Fruit fly (Drosophila melanogaster) whole organism, embryonic: Measurements from ENCODE around the gene RpL35.

Experiments
- CG10543 ChIP-seq: fragments of 200-800 bp; sonication (Bioruptor generic); optimal IDR thresholded peaks from 3 replicates; lab custom pipeline; 2017; ENCODE audit warnings: missing biosample characterization, mild to moderate bottlenecking, missing genetic modification characterization, moderate library complexity
- CG11456 ChIP-seq: fragments of 200-800 bp; sonication (Bioruptor generic); IDR thresholded peaks from 3 replicates; pipeline ENCODE4 v1.3.6; 2022; ENCODE audit warnings: missing biosample characterization, missing genetic modification characterization
- CG11504 ChIP-seq: fragments of 200-800 bp; sonication (Bioruptor generic); optimal IDR thresholded peaks from 3 replicates; lab custom pipeline; 2019; ENCODE audit warnings: missing biosample characterization, mild to moderate bottlenecking, missing genetic modification characterization, moderate library complexity
- CG12659 ChIP-seq: fragments of 200-800 bp; sonication (Bioruptor generic); optimal IDR thresholded peaks from 3 replicates; lab custom pipeline; 2017; ENCODE audit warnings: mild to moderate bottlenecking, missing biosample characterization, missing genetic modification reagents, missing genetic modification characterization
- CG14441 ChIP-seq: fragments of 200-800 bp; sonication (Bioruptor generic); IDR thresholded peaks from 2 replicates; pipeline ENCODE4 v1.3.6; 2022; ENCODE audit warnings: missing biosample characterization, missing genetic modification characterization
- CG16813 ChIP-seq: fragments of 200-800 bp; sonication (Bioruptor generic); IDR thresholded peaks from 3 replicates; pipeline ENCODE4 v1.3.6; 2022; ENCODE audit warnings: missing biosample characterization, missing genetic modification characterization; ENCODE audit not compliant: partially characterized antibody
- CG17568 ChIP-seq: fragments of 200-800 bp; sonication (Bioruptor generic); optimal IDR thresholded peaks from 2 replicates; lab custom pipeline; 2018; ENCODE audit warnings: missing biosample characterization, mild to moderate bottlenecking, missing genetic modification characterization, moderate library complexity
- CG1792 ChIP-seq: fragments of 200-800 bp; sonication (Bioruptor generic); optimal IDR thresholded peaks from 2 replicates; lab custom pipeline; 2016; ENCODE audit warnings: missing biosample characterization, missing genetic modification characterization
- CG18011 ChIP-seq: fragments of 200-800 bp; sonication (Bioruptor generic); optimal IDR thresholded peaks from 2 replicates; lab custom pipeline; 2017; ENCODE audit warnings: missing biosample characterization, missing genetic modification characterization, mild to moderate bottlenecking, moderate library complexity, missing genotype
- CG18599 ChIP-seq: fragments of 200-800 bp; sonication (Bioruptor generic); optimal IDR thresholded peaks from 3 replicates; lab custom pipeline; 2017; ENCODE audit warnings: missing biosample characterization, missing genetic modification characterization, mild to moderate bottlenecking, moderate library complexity, missing genetic modification reagents
- CG3065 ChIP-seq: fragments of 200-800 bp; sonication (Bioruptor generic); optimal IDR thresholded peaks from 2 replicates; lab custom pipeline; 2016; ENCODE audit warnings: missing biosample characterization, missing genetic modification characterization
- CG31441 ChIP-seq: fragments of 200-800 bp; sonication (Bioruptor generic); IDR thresholded peaks from 2 replicates; pipeline ENCODE4 v1.3.6; 2022; ENCODE audit warnings: missing biosample characterization, missing genetic modification characterization
- CG3847 ChIP-seq: fragments of 200-800 bp; sonication (Bioruptor generic); IDR thresholded peaks from 2 replicates; pipeline ENCODE4 v1.3.6; 2022; ENCODE audit warnings: missing biosample characterization, missing genetic modification characterization
- CG4328 ChIP-seq: fragments of 200-800 bp; sonication (Bioruptor generic); optimal IDR thresholded peaks from 3 replicates; lab custom pipeline; 2017; ENCODE audit warnings: missing biosample characterization, missing genetic modification reagents, missing genetic modification characterization
- CG4617 ChIP-seq: fragments of 200-800 bp; sonication (Bioruptor generic); optimal IDR thresholded peaks from 3 replicates; lab custom pipeline; 2016; ENCODE audit warnings: missing biosample characterization, missing genetic modification characterization, borderline replicate concordance
- CG6175 ChIP-seq: fragments of 200-800 bp; sonication (Bioruptor generic); IDR thresholded peaks from 3 replicates; pipeline ENCODE4 v1.3.6; 2022; ENCODE audit warnings: missing biosample characterization, missing genetic modification characterization
- CG6791 ChIP-seq: fragments of 200-800 bp; sonication (Bioruptor generic); IDR thresholded peaks from 3 replicates; pipeline ENCODE4 v1.3.6; 2022; ENCODE audit warnings: missing biosample characterization, missing genetic modification characterization; ENCODE audit not compliant: partially characterized antibody
- CG7987 ChIP-seq: fragments of 200-800 bp; sonication (Bioruptor generic); optimal IDR thresholded peaks from 2 replicates; lab custom pipeline; 2018; ENCODE audit warnings: missing biosample characterization, mild to moderate bottlenecking, missing genetic modification characterization, moderate library complexity
- CG8924 ChIP-seq: fragments of 200-800 bp; optimal IDR thresholded peaks from 3 replicates; lab custom pipeline; 2019; ENCODE audit warnings: missing biosample characterization, mild to moderate bottlenecking, missing genetic modification characterization, moderate library complexity
- CG9797 ChIP-seq: fragments of 200-800 bp; sonication (Bioruptor generic); optimal IDR thresholded peaks from 3 replicates; lab custom pipeline; 2018; ENCODE audit warnings: missing biosample characterization, mild to moderate bottlenecking, missing genetic modification characterization
- Deaf1 ChIP-seq: fragments of 200-800 bp; optimal IDR thresholded peaks from 3 replicates; lab custom pipeline; 2019; ENCODE audit warnings: missing biosample characterization, mild to moderate bottlenecking, missing genetic modification characterization, moderate library complexity
- Dip2 ChIP-seq: fragments of 200-800 bp; sonication (Bioruptor generic); IDR thresholded peaks from 2 replicates; pipeline ENCODE4 v1.3.6; 2022; ENCODE audit warnings: missing biosample characterization, missing genetic modification characterization
- Dip3 ChIP-seq: fragments of 200-800 bp; sonication (Bioruptor generic); optimal IDR thresholded peaks from 3 replicates; lab custom pipeline; 2016; ENCODE audit warnings: missing biosample characterization, missing genetic modification characterization
- Fer3 ChIP-seq: fragments of 200-800 bp; sonication (Bioruptor generic); optimal IDR thresholded peaks from 2 replicates; lab custom pipeline; 2018; ENCODE audit warnings: missing biosample characterization, mild to moderate bottlenecking, missing genetic modification characterization, moderate library complexity
- HLH3B ChIP-seq: fragments of 200-800 bp; sonication (Bioruptor generic); IDR thresholded peaks from 2 replicates; pipeline ENCODE4 v1.3.6; 2022; ENCODE audit warnings: missing biosample characterization, missing genetic modification characterization
- HLH4C ChIP-seq: fragments of 200-800 bp; sonication (Bioruptor generic); IDR thresholded peaks from 3 replicates; pipeline ENCODE4 v1.3.6; 2022; ENCODE audit warnings: missing biosample characterization, missing genetic modification characterization; ENCODE audit not compliant: partially characterized antibody
- Hr39 ChIP-seq: fragments of >200 bp; optimal IDR thresholded peaks from 2 replicates; lab custom pipeline; 2017
- Hsf ChIP-seq: fragments of 200-800 bp; sonication (Bioruptor generic); optimal IDR thresholded peaks from 3 replicates; lab custom pipeline; 2016; ENCODE audit warnings: missing biosample characterization, missing genetic modification characterization
- Jarid2 ChIP-seq: fragments of 200-800 bp; sonication (Bioruptor generic); optimal IDR thresholded peaks from 3 replicates; lab custom pipeline; 2017; ENCODE audit warnings: mild to moderate bottlenecking, missing biosample characterization, missing genetic modification reagents, missing genetic modification characterization
- Max ChIP-seq: fragments of 200-800 bp; sonication (Bioruptor generic); optimal IDR thresholded peaks from 2 replicates; lab custom pipeline; 2016; ENCODE audit warnings: missing biosample characterization, mild to moderate bottlenecking, missing genetic modification characterization
- Neu2 ChIP-seq: fragments of 200-800 bp; sonication (Bioruptor generic); optimal IDR thresholded peaks from 3 replicates; lab custom pipeline; 2016; ENCODE audit warnings: missing biosample characterization, missing genetic modification characterization, borderline replicate concordance
- Opbp ChIP-seq: fragments of 200-800 bp; sonication (Bioruptor generic); IDR thresholded peaks from 3 replicates; pipeline ENCODE4 v1.3.6; 2022; ENCODE audit warnings: missing biosample characterization, missing genetic modification characterization; ENCODE audit not compliant: partially characterized antibody
- Side ChIP-seq: fragments of 200-800 bp; sonication (Bioruptor generic); optimal IDR thresholded peaks from 2 replicates; lab custom pipeline; 2016; ENCODE audit warnings: missing biosample characterization, missing genetic modification characterization
- Sry-δ ChIP-seq: fragments of 200-800 bp; sonication (Bioruptor generic); optimal IDR thresholded peaks from 2 replicates; lab custom pipeline; 2016; ENCODE audit warnings: missing biosample characterization, missing genetic modification characterization
- ap ChIP-seq: fragments of 200-800 bp; sonication (Bioruptor generic); IDR thresholded peaks from 2 replicates; pipeline ENCODE4 v1.3.6; 2022; ENCODE audit warnings: missing biosample characterization, missing genetic modification characterization
- cg ChIP-seq: fragments of 200-800 bp; sonication (Bioruptor generic); optimal IDR thresholded peaks from 3 replicates; lab custom pipeline; 2019; ENCODE audit warnings: missing biosample characterization, mild to moderate bottlenecking, missing genetic modification characterization, moderate library complexity
- cwo ChIP-seq: fragments of 200-800 bp; sonication (Bioruptor generic); optimal IDR thresholded peaks from 3 replicates; lab custom pipeline; 2017; ENCODE audit warnings: missing biosample characterization, missing genetic modification characterization, mild to moderate bottlenecking, moderate library complexity, missing genetic modification reagents
- fd3F ChIP-seq: fragments of 200-800 bp; sonication (Bioruptor generic); optimal IDR thresholded peaks from 2 replicates; lab custom pipeline; 2018; ENCODE audit warnings: missing biosample characterization, mild to moderate bottlenecking, missing genetic modification characterization, moderate library complexity
- fru ChIP-seq: fragments of >200 bp; optimal IDR thresholded peaks from 2 replicates; lab custom pipeline; 2017
- gt ChIP-seq: fragments of 200-800 bp; sonication (Bioruptor generic); IDR thresholded peaks from 2 replicates; pipeline ENCODE4 v1.3.6; 2022; ENCODE audit warnings: missing biosample characterization, missing genetic modification characterization
- hth ChIP-seq: fragments of >200 bp; optimal IDR thresholded peaks from 2 replicates; lab custom pipeline; 2017; ENCODE audit warnings: inconsistent platforms
- ind ChIP-seq: fragments of 200-800 bp; sonication (Bioruptor generic); optimal IDR thresholded peaks from 3 replicates; lab custom pipeline; 2016; ENCODE audit warnings: missing biosample characterization, missing genetic modification characterization
- inv ChIP-seq: fragments of 200-800 bp; sonication (Bioruptor generic); IDR thresholded peaks from 2 replicates; pipeline ENCODE4 v1.3.6; 2022; ENCODE audit warnings: missing biosample characterization, missing genetic modification characterization; ENCODE audit not compliant: partially characterized antibody
- nerfin-2 ChIP-seq: fragments of 200-800 bp; sonication (Bioruptor generic); IDR thresholded peaks from 2 replicates; pipeline ENCODE4 v1.3.6; 2022; ENCODE audit warnings: missing biosample characterization, missing genetic modification characterization; ENCODE audit not compliant: partially characterized antibody
- nom ChIP-seq: fragments of 200-800 bp; sonication (Bioruptor generic); optimal IDR thresholded peaks from 2 replicates; lab custom pipeline; 2017; ENCODE audit warnings: missing biosample characterization, missing genetic modification characterization, mild to moderate bottlenecking, moderate library complexity, missing genetic modification reagents
- odd ChIP-seq: fragments of 200-800 bp; sonication (Bioruptor generic); optimal IDR thresholded peaks from 2 replicates; lab custom pipeline; 2017; ENCODE audit warnings: missing biosample characterization, mild to moderate bottlenecking, missing genetic modification characterization
- phol ChIP-seq: fragments of 200-800 bp; sonication (Bioruptor generic); optimal IDR thresholded peaks from 3 replicates; lab custom pipeline; 2018; ENCODE audit warnings: missing biosample characterization, mild to moderate bottlenecking, missing genetic modification characterization, moderate library complexity
- sd ChIP-seq: fragments of 200-800 bp; sonication (Bioruptor generic); optimal IDR thresholded peaks from 3 replicates; lab custom pipeline; 2018; ENCODE audit warnings: missing biosample characterization, mild to moderate bottlenecking, missing genetic modification characterization, moderate library complexity
- sob ChIP-seq: fragments of 200-800 bp; sonication (Bioruptor generic); IDR thresholded peaks from 2 replicates; pipeline ENCODE4 v1.3.6; 2022; ENCODE audit warnings: missing biosample characterization, missing genetic modification characterization
- tap ChIP-seq: fragments of 200-800 bp; optimal IDR thresholded peaks from 3 replicates; lab custom pipeline; 2019; ENCODE audit warnings: missing biosample characterization, mild to moderate bottlenecking, missing genetic modification characterization, moderate library complexity

The RpL35 gene

dm6 chrX:5696436-5697022 lies 24.3 kb downstream of the RpL35 start (continued):
- peak; percentile 92 for TF ChIP-seq CG10543 (GFP tag; lab: Kevin White, UChicago)
- TF ChIP-seq ap (GFP tag; lab: Robert Waterston, UW), result peak; percentile 94
- peak; percentile 89 for TF ChIP-seq CG17568 (GFP tag; lab: Kevin White, UChicago)
- TF ChIP-seq CG4617 (GFP tag; lab: Kevin White, UChicago), result peak; percentile 98
- peak; percentile 40 for TF ChIP-seq CG9797
- TF ChIP-seq gt (GFP tag; lab: Robert Waterston, UW), result peak; percentile 83
- TF ChIP-seq HLH3B (GFP tag; lab: Robert Waterston, UW), result peak; percentile 97
- peak; percentile 58 for TF ChIP-seq tap (tag; lab: Kevin White, UChicago)
- TF ChIP-seq Side (GFP tag; lab: Kevin White, UChicago), result peak; percentile 98
- TF ChIP-seq cg (GFP tag; lab: Kevin White, UChicago), result peak; percentile 82
- TF ChIP-seq ind (GFP tag; lab: Kevin White, UChicago), result peak; percentile 98
- TF ChIP-seq CG4328, result peak; percentile 91
- peak; percentile 81 for TF ChIP-seq Jarid2 (GFP tag; lab: Kevin White, UChicago)
- TF ChIP-seq fd3F (GFP tag; lab: Kevin White, UChicago), result peak; percentile 82
- no peak for TF ChIP-seq hth (lab: Kevin White, UChicago)
- TF ChIP-seq CG11504 (tag; lab: Kevin White, UChicago), result peak; percentile 93
- peak; percentile 94 for TF ChIP-seq CG18599 (GFP tag; lab: Kevin White, UChicago)
- peak; percentile 95 for TF ChIP-seq phol
- TF ChIP-seq Sry-δ (GFP tag; lab: Kevin White, UChicago), result peak; percentile 72
- peak; percentile 67 for TF ChIP-seq CG18011 (GFP tag; lab: Kevin White, UChicago)
- no peak for TF ChIP-seq fru
- TF ChIP-seq Deaf1 (tag; lab: Kevin White, UChicago), result peak; percentile 42
- peak; percentile 87 for TF ChIP-seq CG6175 (GFP tag; lab: Robert Waterston, UW)
- peak; percentile 93 for TF ChIP-seq odd (GFP tag; lab: Kevin White, UChicago)
- peak; percentile 90 for TF ChIP-seq Fer3 (tag; lab: Kevin White, UChicago)
- peak; percentile 90 for TF ChIP-seq Neu2 (GFP tag; lab: Kevin White, UChicago)
- peak; percentile 94 for TF ChIP-seq CG31441 (GFP tag; lab: Robert Waterston, UW)
- peak; percentile 97 for TF ChIP-seq CG1792 (GFP tag; lab: Kevin White, UChicago)
- peak; percentile 96 for TF ChIP-seq sob (GFP tag; lab: Robert Waterston, UW)
- no peak for TF ChIP-seq nerfin-2 (GFP tag; lab: Robert Waterston, UW)
- TF ChIP-seq CG16813 (GFP tag; lab: Robert Waterston, UW), result no peak
- peak; percentile 93 for TF ChIP-seq Dip3
- TF ChIP-seq nom (GFP tag; lab: Kevin White, UChicago), result peak; percentile 97
- no peak for TF ChIP-seq Opbp (GFP tag; lab: Robert Waterston, UW)
- TF ChIP-seq CG11456 (GFP tag; lab: Robert Waterston, UW), result peak; percentile 96
- TF ChIP-seq CG3847 (GFP tag; lab: Robert Waterston, UW), result peak; percentile 92
- peak; percentile 88 for TF ChIP-seq cwo (GFP tag; lab: Kevin White, UChicago)
- no peak for TF ChIP-seq HLH4C (GFP tag; lab: Robert Waterston, UW)
- peak; percentile 95 for TF ChIP-seq CG3065 (GFP tag; lab: Kevin White, UChicago)
- no peak for TF ChIP-seq inv
- TF ChIP-seq CG14441, result peak; percentile 96
- peak; percentile 96 for TF ChIP-seq CG12659 (GFP tag; lab: Kevin White, UChicago)
- TF ChIP-seq Hr39 (lab: Kevin White, UChicago), result no peak
- TF ChIP-seq CG6791, result no peak
- TF ChIP-seq Dip2, result no peak
- TF ChIP-seq Max (GFP tag; lab: Kevin White, UChicago), result peak; percentile 91
- TF ChIP-seq sd, result peak; percentile 76
- TF ChIP-seq CG7987 (GFP tag; lab: Kevin White, UChicago), result peak; percentile 87
- TF ChIP-seq Hsf (GFP tag; lab: Kevin White, UChicago), result peak; percentile 98
- TF ChIP-seq CG8924 (tag; lab: Kevin White, UChicago), result peak; percentile 77
